Worm (Caenorhabditis elegans): ENCODE data around the gene T24H10.5.
A peak's percentile ranks its signal among the peaks of the same experiment; 100 is the strongest.

Gene T24H10.5

ce11 chrII:9057035-9057668, 43.7 kb upstream of the T24H10.5 start, which contains the start of gene rpl-32 (continued):
- TF ChIP-seq fkh-10 (GFP tag; optimal IDR thresholded peaks at IDR 0.05) = peak; percentile 19
- no peak for TF ChIP-seq nhr-12 (tag; optimal IDR thresholded peaks at IDR 0.05)
- no peak for TF ChIP-seq C34B4.2 (tag; optimal IDR thresholded peaks at IDR 0.05)
- TF ChIP-seq grh-1 (GFP tag; IDR thresholded peaks at IDR 0.05) = no peak
- TF ChIP-seq mab-9 (GFP tag; IDR thresholded peaks at IDR 0.05) = no peak
- peak; percentile 53 for TF ChIP-seq lin-39 (tag; optimal IDR thresholded peaks at IDR 0.05)
- peak; percentile 58 for TF ChIP-seq fos-1 (tag; optimal IDR thresholded peaks at IDR 0.05)
- TF ChIP-seq swsn-7 (tag; optimal IDR thresholded peaks at IDR 0.05) = peak; percentile 67
- peak; percentile 14 for TF ChIP-seq nhr-237 (tag; optimal IDR thresholded peaks at IDR 0.05)
- peak; percentile 8 for TF ChIP-seq ztf-4 (tag; optimal IDR thresholded peaks at IDR 0.05)
- TF ChIP-seq ceh-82 (tag; optimal IDR thresholded peaks at IDR 0.05) = peak in 2 of 3 experiments; percentile 64 to 88
- TF ChIP-seq efl-3 (GFP tag; optimal IDR thresholded peaks at IDR 0.05) = no peak
- peak; percentile 78 for TF ChIP-seq xbp-1 (tag; optimal IDR thresholded peaks at IDR 0.05)
- peak in 3 of 6 experiments; percentile 0 to 89 (median 55) for TF ChIP-seq elt-3 (tag; optimal IDR thresholded peaks at IDR 0.05)
- TF ChIP-seq nhr-76 (tag; optimal IDR thresholded peaks at IDR 0.05) = no peak
- peak; percentile 20 for TF ChIP-seq mef-2 (tag; optimal IDR thresholded peaks at IDR 0.05)
- TF ChIP-seq lin-15B (tag; optimal IDR thresholded peaks at IDR 0.05) = peak; percentile 91
- TF ChIP-seq ceh-90 (tag; optimal IDR thresholded peaks at IDR 0.05) = no peak
- TF ChIP-seq egl-13 (tag; optimal IDR thresholded peaks at IDR 0.05) = no peak

- TF ChIP-seq alr-1 (tag; optimal IDR thresholded peaks at IDR 0.05; ENCODE audit: borderline replicate concordance) = no peak
- no peak for TF ChIP-seq tbx-2 (tag; optimal IDR thresholded peaks at IDR 0.05)
- TF ChIP-seq lsy-2 (tag; optimal IDR thresholded peaks at IDR 0.05) = peak; percentile 3 to 7
Observed at ce11 chrII:9059010-9059409, 41.9 kb upstream of the T24H10.5 start.

DNA sequence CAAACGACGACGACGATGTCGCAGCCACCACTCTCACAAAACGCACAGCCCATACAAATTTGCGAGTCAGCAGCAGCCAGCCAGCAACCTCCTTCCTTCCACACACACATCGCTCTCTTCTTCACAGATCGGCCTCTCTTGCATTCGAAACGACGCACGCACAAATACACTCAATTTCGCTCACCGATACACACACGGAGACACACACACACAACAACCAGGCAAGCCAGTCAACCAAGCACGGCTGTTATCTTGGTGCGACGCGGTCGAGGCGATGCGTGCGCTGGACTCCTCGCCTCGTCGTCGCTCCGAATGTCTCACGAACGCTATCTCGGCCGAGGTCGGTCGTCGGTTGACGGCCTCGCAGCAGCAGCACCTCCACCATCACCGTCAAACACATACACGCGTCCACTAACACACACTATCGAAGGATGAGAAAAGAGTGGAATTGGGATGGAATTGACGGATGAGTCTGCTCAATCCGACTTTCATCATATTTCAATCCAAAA, 40.5 kb upstream of the T24H10.5 start:
- TF ChIP-seq ceh-63 (GFP tag; optimal IDR thresholded peaks at IDR 0.05) (no peak), nhr-19 (GFP tag; conservative IDR thresholded peaks at IDR 0.05) (peak; percentile 77), nhr-28 (tag; optimal IDR thresholded peaks at IDR 0.05) (no peak), aha-1 (tag; optimal IDR thresholded peaks at IDR 0.05) (peak; percentile 14), irx-1 (tag; optimal IDR thresholded peaks at IDR 0.05) (peak; percentile 31), F16B12.6 (tag; optimal IDR thresholded peaks at IDR 0.05) (peak; percentile 62), nhr-47 (tag; optimal IDR thresholded peaks at IDR 0.05) (peak; percentile 82), nhr-12 (tag; optimal IDR thresholded peaks at IDR 0.05) (no peak), lin-35 (GFP tag; optimal IDR thresholded peaks at IDR 0.05) (peak; percentile 73 to 86), mdl-1 (tag; optimal IDR thresholded peaks at IDR 0.05) (peak in 1 of 2 experiments; percentile 93), jun-1 (tag; optimal IDR thresholded peaks at IDR 0.05) (peak; percentile 94), sox-4 (tag; optimal IDR thresholded peaks at IDR 0.05) (no peak), ceh-82 (tag; optimal IDR thresholded peaks at IDR 0.05) (peak; percentile 70 to 97 (median 76)), isw-1 (GFP tag; IDR thresholded peaks at IDR 0.05) (peak; percentile 54), mef-2 (tag; optimal IDR thresholded peaks at IDR 0.05) (no peak), lin-15B (tag; optimal IDR thresholded peaks at IDR 0.05) (peak; percentile 68), grh-1 (GFP tag; IDR thresholded peaks at IDR 0.05) (no peak), tbx-2 (tag; optimal IDR thresholded peaks at IDR 0.05) (peak; percentile 86), nhr-77 (tag; optimal IDR thresholded peaks at IDR 0.05) (peak; percentile 90), pax-3 (tag; optimal IDR thresholded peaks at IDR 0.05) (peak; percentile 23), Y116A8C.19 (tag; optimal IDR thresholded peaks at IDR 0.05; ENCODE audit: borderline replicate concordance) (no peak), ces-1 (GFP tag; optimal IDR thresholded peaks at IDR 0.05) (no peak), lsy-2 (tag; optimal IDR thresholded peaks at IDR 0.05) (peak; percentile 77 to 93), sptf-1 (tag; optimal IDR thresholded peaks at IDR 0.05) (no peak), fkh-10 (GFP tag; optimal IDR thresholded peaks at IDR 0.05) (peak; percentile 84), zag-1 (tag; optimal IDR thresholded peaks at IDR 0.05) (no peak), unc-86 (tag; optimal IDR thresholded peaks at IDR 0.05) (peak; percentile 59), nhr-84 (tag; optimal IDR thresholded peaks at IDR 0.05) (no peak), hlh-4 (tag; optimal IDR thresholded peaks at IDR 0.05) (no peak), hlh-17 (GFP tag; optimal IDR thresholded peaks at IDR 0.05; ENCODE audit: borderline replicate concordance) (no peak), mab-9 (GFP tag; IDR thresholded peaks at IDR 0.05) (no peak; the same call in 1 of the 2 replicates), nhr-76 (tag; optimal IDR thresholded peaks at IDR 0.05) (peak; percentile 91), unc-98 (GFP tag; IDR thresholded peaks at IDR 0.05) (no peak), nhr-85 (tag) (peak; percentile 85), ceh-8 (GFP tag; optimal IDR thresholded peaks at IDR 0.05) (no peak)

Data from whole organism, L1 larva.